Fruit fly (Drosophila melanogaster) whole organism, prepupa: Measurements from ENCODE around the gene cher.

Experiments used
- Blimp-1 ChIP-seq: fragments of 200-800 bp; sonication (Bioruptor generic); optimal IDR thresholded peaks from 3 replicates; lab custom pipeline; 2017; ENCODE audit warnings: missing biosample characterization, missing genetic modification characterization, mild to moderate bottlenecking, moderate library complexity, missing genetic modification reagents
- CG10631 ChIP-seq: fragments of 200-800 bp; sonication (Bioruptor generic); optimal IDR thresholded peaks from 2 replicates; lab custom pipeline; 2016; ENCODE audit warnings: missing biosample characterization, missing genetic modification characterization
- CG15336 ChIP-seq: fragments of 200-800 bp; sonication (Bioruptor generic); IDR thresholded peaks from 2 replicates; pipeline ENCODE4 v1.3.6; 2022; ENCODE audit warnings: missing biosample characterization, missing genetic modification characterization
- CG1621 ChIP-seq: fragments of 200-800 bp; sonication (Bioruptor generic); optimal IDR thresholded peaks from 3 replicates; lab custom pipeline; 2018; ENCODE audit warnings: missing biosample characterization, mild to moderate bottlenecking, missing genetic modification characterization
- CG16779 ChIP-seq: fragments of 200-800 bp; sonication (Bioruptor generic); optimal IDR thresholded peaks from 3 replicates; lab custom pipeline; 2017; ENCODE audit warnings: missing biosample characterization, mild to moderate bottlenecking, missing genetic modification characterization
- CG3032 ChIP-seq: fragments of 200-800 bp; optimal IDR thresholded peaks from 2 replicates; lab custom pipeline; 2019; ENCODE audit warnings: missing biosample characterization, mild to moderate bottlenecking, missing genetic modification characterization, moderate library complexity
- CG31627 ChIP-seq: fragments of 200-800 bp; sonication (Bioruptor generic); optimal IDR thresholded peaks from 3 replicates; lab custom pipeline; 2016; ENCODE audit warnings: missing biosample characterization, missing genetic modification characterization
- CG3919 ChIP-seq: fragments of 200-800 bp; sonication (Bioruptor generic); optimal IDR thresholded peaks from 3 replicates; lab custom pipeline; 2016; ENCODE audit warnings: missing biosample characterization, missing genetic modification characterization
- CG4318 ChIP-seq: fragments of 200-800 bp; sonication (Bioruptor generic); optimal IDR thresholded peaks from 3 replicates; lab custom pipeline; 2017; ENCODE audit warnings: missing biosample characterization, mild to moderate bottlenecking, missing genetic modification characterization
- CG6163 ChIP-seq: fragments of 200-800 bp; sonication (Bioruptor generic); IDR thresholded peaks from 3 replicates; pipeline ENCODE4 v1.3.6; 2022; ENCODE audit warnings: missing biosample characterization, missing genetic modification characterization
- CG6276 ChIP-seq: fragments of 200-800 bp; sonication (Bioruptor generic); optimal IDR thresholded peaks from 2 replicates; lab custom pipeline; 2017; ENCODE audit warnings: missing biosample characterization, mild to moderate bottlenecking, missing genetic modification characterization
- CG6792 ChIP-seq: fragments of 200-800 bp; sonication (Bioruptor generic); optimal IDR thresholded peaks from 3 replicates; lab custom pipeline; 2016; ENCODE audit warnings: missing biosample characterization, missing genetic modification characterization
- CG6808 ChIP-seq: fragments of 200-800 bp; sonication (Bioruptor generic); optimal IDR thresholded peaks from 3 replicates; lab custom pipeline; 2017; ENCODE audit warnings: missing biosample characterization, missing genetic modification characterization, mild to moderate bottlenecking, moderate library complexity, missing genetic modification reagents
- CG8119 ChIP-seq: fragments of 200-800 bp; sonication (Bioruptor generic); IDR thresholded peaks from 3 replicates; pipeline ENCODE4 v1.3.6; 2022; ENCODE audit warnings: missing biosample characterization, missing genetic modification characterization
- CG8319 ChIP-seq: fragments of 200-800 bp; sonication (Bioruptor generic); optimal IDR thresholded peaks from 3 replicates; lab custom pipeline; 2016; ENCODE audit warnings: missing biosample characterization, missing genetic modification characterization
- CG8632 ChIP-seq: fragments of 200-800 bp; sonication (Bioruptor generic); optimal IDR thresholded peaks from 3 replicates; lab custom pipeline; 2016; ENCODE audit warnings: missing biosample characterization, missing genetic modification characterization
- Eip78C ChIP-seq: fragments of 200-800 bp; sonication (Bioruptor generic); peaks from one replicate; lab custom pipeline; 2016; ENCODE audit warnings: missing biosample characterization, missing genetic modification characterization
- Ets21C ChIP-seq: fragments of 200-800 bp; sonication (Bioruptor generic); optimal IDR thresholded peaks from 3 replicates; lab custom pipeline; 2016; ENCODE audit warnings: missing biosample characterization, missing genetic modification characterization
- Hr39 ChIP-seq: fragments of 200-800 bp; sonication (Bioruptor generic); optimal IDR thresholded peaks from 2 replicates; lab custom pipeline; 2016; ENCODE audit warnings: missing biosample characterization, missing genetic modification characterization
- Hr4 ChIP-seq: fragments of 200-800 bp; sonication (Bioruptor generic); optimal IDR thresholded peaks from 3 replicates; lab custom pipeline; 2016; ENCODE audit warnings: missing biosample characterization, missing genetic modification characterization
- Lpt ChIP-seq: fragments of 200-800 bp; sonication (Bioruptor generic); optimal IDR thresholded peaks from 3 replicates; lab custom pipeline; 2016; ENCODE audit warnings: missing biosample characterization, missing genetic modification characterization
- Smox ChIP-seq: fragments of 200-800 bp; sonication (Bioruptor generic); optimal IDR thresholded peaks from 3 replicates; lab custom pipeline; 2016; ENCODE audit warnings: missing biosample characterization, missing genetic modification characterization
- Sox102F ChIP-seq: fragments of 200-800 bp; sonication (Bioruptor generic); optimal IDR thresholded peaks from 2 replicates; lab custom pipeline; 2016; ENCODE audit warnings: missing biosample characterization, mild to moderate bottlenecking, missing genetic modification characterization
- Sox14 ChIP-seq: fragments of 200-800 bp; sonication (Bioruptor generic); optimal IDR thresholded peaks from 3 replicates; lab custom pipeline; 2016; ENCODE audit warnings: missing biosample characterization, missing genetic modification characterization
- achi ChIP-seq: fragments of 200-800 bp; sonication (Bioruptor generic); optimal IDR thresholded peaks from 3 replicates; lab custom pipeline; 2016; ENCODE audit warnings: missing biosample characterization, missing genetic modification characterization
- acj6 ChIP-seq: fragments of 200-800 bp; sonication (Bioruptor generic); optimal IDR thresholded peaks from 3 replicates; lab custom pipeline; 2016; ENCODE audit warnings: missing biosample characterization, missing genetic modification characterization
- cyc ChIP-seq: fragments of 200-800 bp; sonication (Bioruptor generic); optimal IDR thresholded peaks from 3 replicates; lab custom pipeline; 2016; ENCODE audit warnings: missing biosample characterization, missing genetic modification characterization
- dac ChIP-seq: fragments of 200-800 bp; sonication (Bioruptor generic); optimal IDR thresholded peaks from 2 replicates; lab custom pipeline; 2017; ENCODE audit warnings: missing biosample characterization, mild to moderate bottlenecking, missing genetic modification characterization
- eg ChIP-seq: fragments of 200-800 bp; sonication (Bioruptor generic); IDR thresholded peaks from 3 replicates; pipeline ENCODE4 v1.3.6; 2022; ENCODE audit warnings: missing biosample characterization, missing genetic modification characterization
- esn ChIP-seq: fragments of 200-800 bp; sonication (Bioruptor generic); optimal IDR thresholded peaks from 2 replicates; lab custom pipeline; 2016; ENCODE audit warnings: missing biosample characterization, mild to moderate bottlenecking, missing genetic modification characterization, moderate library complexity
- fd59A ChIP-seq: fragments of 200-800 bp; sonication (Bioruptor generic); optimal IDR thresholded peaks from 2 replicates; lab custom pipeline; 2017; ENCODE audit warnings: missing biosample characterization, mild to moderate bottlenecking, missing genetic modification characterization, missing genetic modification reagents
- fd85E ChIP-seq: fragments of 200-800 bp; sonication (Bioruptor generic); optimal IDR thresholded peaks from 3 replicates; lab custom pipeline; 2016; ENCODE audit warnings: missing biosample characterization, missing genetic modification characterization
- fkh ChIP-seq: fragments of 200-800 bp; sonication (Bioruptor generic); optimal IDR thresholded peaks from 3 replicates; lab custom pipeline; 2017; ENCODE audit warnings: missing biosample characterization, mild to moderate bottlenecking, missing genetic modification characterization, moderate library complexity
- lz ChIP-seq: fragments of 200-800 bp; sonication (Bioruptor generic); optimal IDR thresholded peaks from 3 replicates; lab custom pipeline; 2016; ENCODE audit warnings: missing biosample characterization, missing genetic modification characterization
- net ChIP-seq: fragments of 200-800 bp; sonication (Bioruptor generic); optimal IDR thresholded peaks from 3 replicates; lab custom pipeline; 2016; ENCODE audit warnings: missing biosample characterization, missing genetic modification characterization
- salr ChIP-seq, 2 experiments: fragments of 200-800 bp; sonication (Bioruptor generic); optimal IDR thresholded peaks; 3 replicates each; lab custom pipeline; 2016 to 2018; ENCODE audit warnings: missing biosample characterization in 2 of 2, missing genetic modification characterization in 2 of 2, mild to moderate bottlenecking in 1 of 2
- svp ChIP-seq: fragments of 200-800 bp; sonication (Bioruptor generic); peaks from one replicate; lab custom pipeline; 2016; ENCODE audit warnings: missing biosample characterization, missing genetic modification characterization
- vri ChIP-seq: fragments of 200-800 bp; sonication (Bioruptor generic); optimal IDR thresholded peaks from 3 replicates; lab custom pipeline; 2016; ENCODE audit warnings: missing biosample characterization, mild to moderate bottlenecking, missing genetic modification characterization

Gene cher

DNA sequence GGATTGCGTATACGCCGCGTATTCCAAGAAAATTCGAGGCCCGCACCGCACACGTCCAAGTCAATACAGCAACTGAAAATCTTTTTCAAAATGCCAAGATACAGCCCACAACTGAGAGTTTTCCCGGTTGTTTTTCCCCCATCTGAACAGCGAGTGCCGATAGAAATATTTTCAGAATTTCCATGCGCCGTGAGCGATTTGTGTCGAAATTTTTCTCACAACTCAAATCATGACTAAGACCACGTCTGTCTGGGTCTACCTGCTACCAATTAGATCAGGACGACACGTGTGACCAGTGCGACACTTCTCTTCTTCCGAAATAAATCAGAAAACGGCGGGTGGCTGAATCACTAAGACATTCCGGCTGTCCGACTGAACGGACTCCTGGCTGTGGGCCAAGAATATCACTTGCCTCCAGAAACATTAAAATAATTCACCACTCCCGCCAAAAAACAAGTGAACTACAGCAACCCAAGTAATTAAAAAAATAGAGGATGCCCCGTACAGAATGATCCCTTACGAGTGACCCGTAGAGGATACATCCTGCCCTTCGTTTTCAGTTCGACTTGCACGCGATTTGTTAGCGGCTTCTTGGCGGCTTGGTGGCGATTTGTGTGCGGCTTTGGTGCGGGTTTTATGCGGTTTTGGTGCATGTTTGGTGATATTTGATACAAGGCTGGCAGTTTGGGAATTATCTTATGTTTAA, at the start of gene cher:
Gene cher (minus strand): TSS at position 51 of the 706 bp plus-strand sequence.
- TF ChIP-seq lz (GFP tag; lab: Kevin White, UChicago) (no peak), CG15336 (no peak), CG6276 (GFP tag; lab: Kevin White, UChicago) (no peak), CG8319 (no peak), eg (GFP tag; lab: Robert Waterston, UW) (no peak), CG8632 (no peak), Ets21C (GFP tag; lab: Kevin White, UChicago) (no peak), fkh (no peak), vri (GFP tag; lab: Kevin White, UChicago) (no peak), Eip78C (no peak), CG31627 (GFP tag; lab: Kevin White, UChicago) (no peak), cyc (GFP tag; lab: Kevin White, UChicago) (no peak), Lpt (GFP tag; lab: Kevin White, UChicago) (no peak), fd85E (GFP tag; lab: Kevin White, UChicago) (no peak), Blimp-1 (no peak), CG8119 (GFP tag; lab: Robert Waterston, UW) (no peak)

DNA sequence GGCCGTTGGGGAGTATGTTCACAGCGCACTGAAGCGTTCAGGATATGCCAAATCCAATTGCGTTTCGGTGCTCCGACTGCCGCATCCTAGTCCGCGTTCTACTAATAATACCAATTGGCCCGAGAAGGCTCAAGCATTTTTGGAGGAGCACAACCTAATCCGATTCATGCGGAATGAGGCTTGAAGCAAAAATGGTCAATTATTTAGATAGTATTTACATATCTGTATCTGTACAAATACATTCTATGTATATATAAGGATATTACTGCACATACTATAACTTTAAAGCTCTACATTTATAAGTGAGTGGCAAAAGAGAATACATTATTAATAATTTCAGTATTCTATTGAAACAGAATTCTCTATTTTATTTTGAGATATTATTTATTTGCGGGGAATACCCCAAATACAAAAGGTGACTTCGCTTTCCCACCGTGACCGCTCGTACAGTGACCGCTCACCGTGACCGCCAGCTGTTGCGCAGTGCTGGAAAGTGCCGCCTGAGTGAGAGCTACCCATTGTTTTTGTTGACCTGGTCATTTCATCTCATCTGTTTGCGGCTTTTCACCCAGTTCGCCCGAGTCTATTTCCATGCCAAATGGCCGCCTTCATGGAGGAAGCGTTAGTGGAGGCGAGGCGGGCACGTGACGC, 26.3 kb upstream of the cher start, which contains the start of gene CG5292:
Gene CG5292 (plus strand): TSS at position 486 of the 651 bp plus-strand sequence.
- peak; percentile 1 for TF ChIP-seq CG8632
- peak; percentile 49 for TF ChIP-seq Hr4 (GFP tag; lab: Kevin White, UChicago)
- peak; percentile 37 for TF ChIP-seq Hr39
- TF ChIP-seq CG6808 (GFP tag; lab: Kevin White, UChicago), result peak; percentile 54
- TF ChIP-seq dac, result no peak
- TF ChIP-seq CG6163 (GFP tag; lab: Robert Waterston, UW), result peak; percentile 69; the same call in 2 of the 3 replicates
- no peak for TF ChIP-seq fd59A (GFP tag; lab: Kevin White, UChicago)
- peak; percentile 27 for TF ChIP-seq CG31627 (GFP tag; lab: Kevin White, UChicago)
- TF ChIP-seq CG15336, result peak; percentile 49; the same call in 1 of the 2 replicates
- TF ChIP-seq Sox14, result no peak
- TF ChIP-seq CG4318 (GFP tag; lab: Kevin White, UChicago), result no peak
- TF ChIP-seq svp (GFP tag; lab: Kevin White, UChicago), result peak; percentile 84
- TF ChIP-seq acj6 (GFP tag; lab: Kevin White, UChicago), result no peak
- TF ChIP-seq CG16779 (tag; lab: Kevin White, UChicago), result no peak
- peak; percentile 45 for TF ChIP-seq achi
- no peak for TF ChIP-seq esn (GFP tag; lab: Kevin White, UChicago)
- no peak for TF ChIP-seq salr (GFP tag; optimal IDR thresholded peaks at IDR 0.05; lab: Kevin White, UChicago)
- TF ChIP-seq CG3919 (GFP tag; lab: Kevin White, UChicago), result peak; percentile 50
- peak; percentile 31 for TF ChIP-seq Sox102F
- peak; percentile 51 for TF ChIP-seq net (GFP tag; lab: Kevin White, UChicago)
- TF ChIP-seq CG6792 (GFP tag; lab: Kevin White, UChicago), result peak; percentile 52
- TF ChIP-seq CG3032 (tag; lab: Kevin White, UChicago), result peak; percentile 53
- TF ChIP-seq lz (GFP tag; lab: Kevin White, UChicago), result peak; percentile 55
- no peak for TF ChIP-seq vri (GFP tag; lab: Kevin White, UChicago)
- TF ChIP-seq cyc (GFP tag; lab: Kevin White, UChicago), result peak; percentile 22
- TF ChIP-seq CG8119 (GFP tag; lab: Robert Waterston, UW), result peak; percentile 56; the same call in 2 of the 3 replicates
- TF ChIP-seq eg (GFP tag; lab: Robert Waterston, UW), result peak; percentile 74
- peak; percentile 28 for TF ChIP-seq CG1621
- TF ChIP-seq CG10631 (GFP tag; lab: Kevin White, UChicago), result peak; percentile 34
- peak; percentile 45 for TF ChIP-seq CG8319
- peak; percentile 54 for TF ChIP-seq Smox (GFP tag; lab: Kevin White, UChicago)
